Fruit fly (Drosophila melanogaster) whole organism, embryonic: ENCODE measurements around the gene alpha-Est1.

Experiments used
- Atf3 ChIP-seq: fragments of 200-800 bp; sonication (Bioruptor generic); optimal IDR thresholded peaks from 3 replicates; lab custom pipeline; 2016; ENCODE audit warnings: missing biosample characterization, missing genetic modification characterization
- BEAF-32 ChIP-seq: fragments of 200-800 bp; sonication (Bioruptor generic); optimal IDR thresholded peaks from 3 replicates; lab custom pipeline; 2017; ENCODE audit warnings: missing biosample characterization, missing genetic modification characterization, mild to moderate bottlenecking, moderate library complexity, missing genetic modification reagents
- Bteb2 ChIP-seq: fragments of 200-800 bp; sonication (Bioruptor generic); optimal IDR thresholded peaks from 2 replicates; lab custom pipeline; 2016; ENCODE audit warnings: missing biosample characterization, missing genetic modification characterization
- CG10147 ChIP-seq: fragments of 200-800 bp; sonication (Bioruptor generic); optimal IDR thresholded peaks from 2 replicates; lab custom pipeline; 2019; ENCODE audit warnings: missing biosample characterization, mild to moderate bottlenecking, missing genetic modification characterization, moderate library complexity
- CG10543 ChIP-seq: fragments of 200-800 bp; sonication (Bioruptor generic); optimal IDR thresholded peaks from 3 replicates; lab custom pipeline; 2017; ENCODE audit warnings: missing biosample characterization, mild to moderate bottlenecking, missing genetic modification characterization, moderate library complexity
- CG13775 ChIP-seq: fragments of 200-800 bp; sonication (Bioruptor generic); optimal IDR thresholded peaks from 3 replicates; lab custom pipeline; 2017; ENCODE audit warnings: missing biosample characterization, mild to moderate bottlenecking, missing genetic modification characterization
- CG14441 ChIP-seq: fragments of 200-800 bp; sonication (Bioruptor generic); IDR thresholded peaks from 2 replicates; pipeline ENCODE4 v1.3.6; 2022; ENCODE audit warnings: missing biosample characterization, missing genetic modification characterization
- CG15073 ChIP-seq: fragments of 200-800 bp; sonication (Bioruptor generic); optimal IDR thresholded peaks from 2 replicates; lab custom pipeline; 2016; ENCODE audit warnings: missing biosample characterization, missing genetic modification characterization
- CG15269 ChIP-seq: fragments of 200-800 bp; sonication (Bioruptor generic); optimal IDR thresholded peaks from 2 replicates; lab custom pipeline; 2018; ENCODE audit warnings: missing biosample characterization, mild to moderate bottlenecking, missing genetic modification characterization, moderate library complexity
- CG17186 ChIP-seq: fragments of 200-800 bp; sonication (Bioruptor generic); optimal IDR thresholded peaks from 3 replicates; lab custom pipeline; 2017; ENCODE audit warnings: missing biosample characterization, missing genetic modification reagents, missing genetic modification characterization
- CG1792 ChIP-seq: fragments of 200-800 bp; sonication (Bioruptor generic); optimal IDR thresholded peaks from 2 replicates; lab custom pipeline; 2016; ENCODE audit warnings: missing biosample characterization, missing genetic modification characterization
- CG30020 ChIP-seq: fragments of 200-800 bp; optimal IDR thresholded peaks from 2 replicates; lab custom pipeline; 2019; ENCODE audit warnings: missing biosample characterization, mild to moderate bottlenecking, missing genetic modification characterization, moderate library complexity
- CG31224 ChIP-seq: fragments of 200-800 bp; sonication (Bioruptor generic); IDR thresholded peaks from 2 replicates; pipeline ENCODE4 v1.3.6; 2022; ENCODE audit warnings: missing biosample characterization, missing genetic modification characterization
- CG33557 ChIP-seq: fragments of 200-800 bp; sonication (Bioruptor generic); optimal IDR thresholded peaks from 2 replicates; lab custom pipeline; 2019; ENCODE audit warnings: missing biosample characterization, mild to moderate bottlenecking, missing genetic modification characterization, moderate library complexity
- CG34224 ChIP-seq: fragments of 200-800 bp; sonication (Bioruptor generic); IDR thresholded peaks from 3 replicates; pipeline ENCODE4 v1.3.6; 2022; ENCODE audit warnings: missing biosample characterization, missing genetic modification characterization; ENCODE audit not compliant: partially characterized antibody
- CG34376 ChIP-seq: fragments of 200-800 bp; sonication (Bioruptor generic); optimal IDR thresholded peaks from 2 replicates; lab custom pipeline; 2018; ENCODE audit warnings: missing biosample characterization, mild to moderate bottlenecking, missing genetic modification characterization
- CG4404 ChIP-seq: fragments of 200-800 bp; sonication (Bioruptor generic); IDR thresholded peaks from 2 replicates; pipeline ENCODE4 v1.3.6; 2022; ENCODE audit warnings: missing biosample characterization, missing genetic modification characterization
- CG4617 ChIP-seq: fragments of 200-800 bp; sonication (Bioruptor generic); optimal IDR thresholded peaks from 3 replicates; lab custom pipeline; 2016; ENCODE audit warnings: missing biosample characterization, missing genetic modification characterization, borderline replicate concordance
- CG6175 ChIP-seq: fragments of 200-800 bp; sonication (Bioruptor generic); IDR thresholded peaks from 3 replicates; pipeline ENCODE4 v1.3.6; 2022; ENCODE audit warnings: missing biosample characterization, missing genetic modification characterization
- CG7963 ChIP-seq: fragments of 200-800 bp; sonication (Bioruptor generic); IDR thresholded peaks from 3 replicates; pipeline ENCODE4 v1.3.6; 2022; ENCODE audit warnings: missing biosample characterization, missing genetic modification characterization; ENCODE audit not compliant: partially characterized antibody
- CG8388 ChIP-seq: fragments of 200-800 bp; sonication (Bioruptor generic); optimal IDR thresholded peaks from 2 replicates; lab custom pipeline; 2019; ENCODE audit warnings: missing biosample characterization, mild to moderate bottlenecking, missing genetic modification characterization, moderate library complexity
- CG8765 ChIP-seq: fragments of 200-800 bp; sonication (Bioruptor generic); IDR thresholded peaks from 2 replicates; pipeline ENCODE4 v1.3.6; 2022; ENCODE audit warnings: missing biosample characterization, missing genetic modification characterization
- ERR ChIP-seq: fragments of 200-800 bp; sonication (Bioruptor generic); optimal IDR thresholded peaks from 2 replicates; lab custom pipeline; 2016; ENCODE audit warnings: missing biosample characterization, missing genetic modification characterization
- HHEX ChIP-seq: fragments of 200-800 bp; sonication (Bioruptor generic); optimal IDR thresholded peaks from 3 replicates; lab custom pipeline; 2017; ENCODE audit warnings: missing biosample characterization, mild to moderate bottlenecking, missing genetic modification characterization, missing genetic modification reagents
- MTF-1 ChIP-seq: fragments of 200-800 bp; sonication (Bioruptor generic); optimal IDR thresholded peaks from 2 replicates; lab custom pipeline; 2018; ENCODE audit warnings: missing biosample characterization, mild to moderate bottlenecking, missing genetic modification characterization, borderline replicate concordance
- Mad ChIP-seq: fragments of 200-800 bp; sonication (Bioruptor generic); optimal IDR thresholded peaks from 2 replicates; lab custom pipeline; 2016; ENCODE audit warnings: missing biosample characterization, missing genetic modification characterization
- Meics ChIP-seq: fragments of 200-800 bp; sonication (Bioruptor generic); optimal IDR thresholded peaks from 2 replicates; lab custom pipeline; 2017; ENCODE audit warnings: missing biosample characterization, mild to moderate bottlenecking, missing genetic modification characterization
- Mes4 ChIP-seq: fragments of 200-800 bp; sonication (Bioruptor generic); optimal IDR thresholded peaks from 2 replicates; lab custom pipeline; 2016; ENCODE audit warnings: missing biosample characterization, missing genetic modification characterization
- Neu2 ChIP-seq: fragments of 200-800 bp; sonication (Bioruptor generic); optimal IDR thresholded peaks from 3 replicates; lab custom pipeline; 2016; ENCODE audit warnings: missing biosample characterization, missing genetic modification characterization, borderline replicate concordance
- Usf ChIP-seq: fragments of 200-800 bp; sonication (Bioruptor generic); optimal IDR thresholded peaks from 2 replicates; lab custom pipeline; 2017; ENCODE audit warnings: missing genotype, missing biosample characterization, missing genetic modification characterization
- az2 ChIP-seq: fragments of 200-800 bp; sonication (Bioruptor generic); optimal IDR thresholded peaks from 3 replicates; lab custom pipeline; 2016; ENCODE audit warnings: missing biosample characterization, missing genetic modification characterization
- cg ChIP-seq: fragments of 200-800 bp; sonication (Bioruptor generic); optimal IDR thresholded peaks from 3 replicates; lab custom pipeline; 2019; ENCODE audit warnings: missing biosample characterization, mild to moderate bottlenecking, missing genetic modification characterization, moderate library complexity
- chinmo ChIP-seq: fragments of 200-800 bp; sonication (Bioruptor generic); IDR thresholded peaks from 4 replicates; pipeline ENCODE4 v1.3.6; 2022; ENCODE audit warnings: missing biosample characterization, missing genetic modification characterization; ENCODE audit not compliant: partially characterized antibody
- cwo ChIP-seq: fragments of 200-800 bp; sonication (Bioruptor generic); optimal IDR thresholded peaks from 3 replicates; lab custom pipeline; 2017; ENCODE audit warnings: missing biosample characterization, missing genetic modification characterization, mild to moderate bottlenecking, moderate library complexity, missing genetic modification reagents
- ewg ChIP-seq: fragments of 200-800 bp; sonication (Bioruptor generic); optimal IDR thresholded peaks from 3 replicates; lab custom pipeline; 2017; ENCODE audit warnings: mild to moderate bottlenecking, missing biosample characterization, missing genetic modification reagents, missing genetic modification characterization
- exex ChIP-seq: fragments of 200-800 bp; sonication (Bioruptor generic); optimal IDR thresholded peaks from 4 replicates; lab custom pipeline; 2018; ENCODE audit warnings: missing biosample characterization, mild to moderate bottlenecking, missing genetic modification characterization, moderate library complexity
- eyg ChIP-seq: fragments of 200-800 bp; sonication (Bioruptor generic); optimal IDR thresholded peaks from 3 replicates; lab custom pipeline; 2016; ENCODE audit warnings: missing biosample characterization, missing genetic modification characterization
- fd102C ChIP-seq: fragments of 200-800 bp; sonication (Bioruptor generic); optimal IDR thresholded peaks from 2 replicates; lab custom pipeline; 2018; ENCODE audit warnings: missing biosample characterization, mild to moderate bottlenecking, missing genetic modification characterization, moderate library complexity
- fd64A ChIP-seq: fragments of 200-800 bp; sonication (Bioruptor generic); optimal IDR thresholded peaks from 3 replicates; lab custom pipeline; 2018; ENCODE audit warnings: missing biosample characterization, mild to moderate bottlenecking, missing genetic modification characterization
- fru ChIP-seq: fragments of >200 bp; optimal IDR thresholded peaks from 2 replicates; lab custom pipeline; 2017
- fu2 ChIP-seq: fragments of 200-800 bp; sonication (Bioruptor generic); optimal IDR thresholded peaks from 2 replicates; lab custom pipeline; 2016; ENCODE audit warnings: missing biosample characterization, missing genetic modification characterization
- gcm2 ChIP-seq: fragments of 200-800 bp; sonication (Bioruptor generic); optimal IDR thresholded peaks from 2 replicates; lab custom pipeline; 2016; ENCODE audit warnings: missing biosample characterization, missing genetic modification characterization
- gt ChIP-seq: fragments of 200-800 bp; sonication (Bioruptor generic); IDR thresholded peaks from 2 replicates; pipeline ENCODE4 v1.3.6; 2022; ENCODE audit warnings: missing biosample characterization, missing genetic modification characterization
- her ChIP-seq: fragments of 200-800 bp; sonication (Bioruptor generic); optimal IDR thresholded peaks from 2 replicates; lab custom pipeline; 2016; ENCODE audit warnings: missing biosample characterization, missing genetic modification characterization
- jigr1 ChIP-seq: fragments of 200-800 bp; sonication (Bioruptor generic); IDR thresholded peaks from 3 replicates; pipeline ENCODE4 v1.3.6; 2022; ENCODE audit warnings: missing biosample characterization, missing genetic modification characterization
- jing ChIP-seq: fragments of 200-800 bp; sonication (Bioruptor generic); optimal IDR thresholded peaks from 2 replicates; lab custom pipeline; 2018; ENCODE audit warnings: missing biosample characterization, mild to moderate bottlenecking, missing genetic modification characterization
- mld ChIP-seq: fragments of 200-800 bp; sonication (Bioruptor generic); IDR thresholded peaks from 3 replicates; pipeline ENCODE4 v1.3.6; 2022; ENCODE audit warnings: missing biosample characterization, missing genetic modification characterization; ENCODE audit not compliant: partially characterized antibody
- onecut ChIP-seq: fragments of 200-800 bp; sonication (Bioruptor generic); IDR thresholded peaks from 2 replicates; pipeline ENCODE4 v1.3.6; 2022; ENCODE audit warnings: missing biosample characterization, missing genetic modification characterization
- org-1 ChIP-seq: fragments of 200-800 bp; sonication (Bioruptor generic); optimal IDR thresholded peaks from 2 replicates; lab custom pipeline; 2017; ENCODE audit warnings: missing biosample characterization, missing genetic modification characterization
- pzg ChIP-seq: fragments of 200-800 bp; sonication (Bioruptor generic); optimal IDR thresholded peaks from 3 replicates; lab custom pipeline; 2018; ENCODE audit warnings: missing biosample characterization, mild to moderate bottlenecking, missing genetic modification characterization, moderate library complexity

The alpha-Est1 gene

dm6 chr3R:7500513-7500912 is 48.4 kb downstream of the alpha-Est1 start (continued):
- TF ChIP-seq Mad (GFP tag; lab: Kevin White, UChicago) (no peak), mld (GFP tag; lab: Robert Waterston, UW) (no peak), az2 (no peak), Bteb2 (GFP tag; lab: Kevin White, UChicago) (peak; percentile 22), exex (tag; lab: Kevin White, UChicago) (no peak), cg (GFP tag; lab: Kevin White, UChicago) (no peak), fru (lab: Kevin White, UChicago) (no peak), BEAF-32 (no peak), CG15073 (GFP tag; lab: Kevin White, UChicago) (no peak), CG8388 (no peak), CG6175 (GFP tag; lab: Robert Waterston, UW) (no peak), Mes4 (GFP tag; lab: Kevin White, UChicago) (no peak), CG15269 (tag; lab: Kevin White, UChicago) (peak; percentile 27), MTF-1 (GFP tag; lab: Kevin White, UChicago) (no peak), CG1792 (no peak), CG13775 (GFP tag; lab: Kevin White, UChicago) (no peak), CG30020 (no peak), org-1 (GFP tag; lab: Kevin White, UChicago) (no peak), CG10147 (GFP tag; lab: Kevin White, UChicago) (no peak), CG8765 (no peak), CG4617 (GFP tag; lab: Kevin White, UChicago) (no peak), CG34224 (GFP tag; lab: Robert Waterston, UW) (no peak), CG10543 (no peak), gt (GFP tag; lab: Robert Waterston, UW) (no peak), CG33557 (GFP tag; lab: Kevin White, UChicago) (no peak), Usf (GFP tag; lab: Kevin White, UChicago) (no peak), Neu2 (GFP tag; lab: Kevin White, UChicago) (no peak), Atf3 (GFP tag; lab: Kevin White, UChicago) (no peak), CG14441 (GFP tag; lab: Robert Waterston, UW) (peak; percentile 43; the same call in 1 of the 2 replicates), gcm2 (GFP tag; lab: Kevin White, UChicago) (no peak), fd64A (GFP tag; lab: Kevin White, UChicago) (no peak)

- TF ChIP-seq pzg (GFP tag; lab: Kevin White, UChicago) (no peak), ewg (GFP tag; lab: Kevin White, UChicago) (no peak), CG34224 (GFP tag; lab: Robert Waterston, UW) (no peak), gcm2 (GFP tag; lab: Kevin White, UChicago) (no peak), CG34376 (GFP tag; lab: Kevin White, UChicago) (peak; percentile 73), CG7963 (GFP tag; lab: Robert Waterston, UW) (no peak), org-1 (GFP tag; lab: Kevin White, UChicago) (no peak), jigr1 (no peak), fu2 (GFP tag; lab: Kevin White, UChicago) (no peak), CG17186 (GFP tag; lab: Kevin White, UChicago) (no peak), onecut (GFP tag; lab: Robert Waterston, UW) (no peak), CG15269 (tag; lab: Kevin White, UChicago) (no peak), fd102C (GFP tag; lab: Kevin White, UChicago) (no peak), eyg (no peak), ERR (no peak), CG4404 (GFP tag; lab: Robert Waterston, UW) (no peak), CG31224 (GFP tag; lab: Robert Waterston, UW) (no peak), BEAF-32 (no peak), Meics (GFP tag; lab: Kevin White, UChicago) (no peak), HHEX (no peak), her (GFP tag; lab: Kevin White, UChicago) (no peak), jing (no peak), cwo (GFP tag; lab: Kevin White, UChicago) (peak; percentile 70), chinmo (GFP tag; lab: Robert Waterston, UW) (0 out of 4 replicates have a peak, but pooled peaks have one; percentile 18)
These were observed 49.4 kb downstream of the alpha-Est1 start for dm6 chr3R:7499488-7499887.
